Worm (Caenorhabditis elegans): ENCODE results near the gene klp-17.
A peak's percentile ranks its signal among the peaks of the same experiment; 100 is the strongest.

The klp-17 gene

ce11 chrII:11464427-11464944 is 3.0 kb downstream of the klp-17 start, which contains the start of the genes aars-1 and rga-1 (continued):
- TF ChIP-seq nhr-43 (tag; optimal IDR thresholded peaks at IDR 0.05; ENCODE audit: poor library complexity, severe bottlenecking), result peak; percentile 73
- peak; percentile 35 for TF ChIP-seq R02D3.7 (tag; optimal IDR thresholded peaks at IDR 0.05)
- peak; percentile 29 for TF ChIP-seq snpc-4 (tag; optimal IDR thresholded peaks at IDR 0.05)
- TF ChIP-seq ZK546.5 (tag; optimal IDR thresholded peaks at IDR 0.05), result no peak
- no peak for TF ChIP-seq elt-3 (tag; optimal IDR thresholded peaks at IDR 0.05)
- no peak for TF ChIP-seq nhr-77 (tag; optimal IDR thresholded peaks at IDR 0.05)
- TF ChIP-seq mdl-1 (tag; optimal IDR thresholded peaks at IDR 0.05), result no peak
- peak; percentile 47 for TF ChIP-seq jun-1 (tag; optimal IDR thresholded peaks at IDR 0.05)
- TF ChIP-seq nhr-11 (tag; optimal IDR thresholded peaks at IDR 0.05), result no peak
- peak; percentile 71 for TF ChIP-seq nhr-23 (tag; optimal IDR thresholded peaks at IDR 0.05)
- TF ChIP-seq egl-5 (tag; optimal IDR thresholded peaks at IDR 0.05), result peak; percentile 55
- peak; percentile 70 for TF ChIP-seq ceh-28 (tag; optimal IDR thresholded peaks at IDR 0.05)

- TF ChIP-seq R02D3.7 (tag; optimal IDR thresholded peaks at IDR 0.05), result peak; percentile 81
- no peak for TF ChIP-seq nhr-28 (tag; optimal IDR thresholded peaks at IDR 0.05)
- no peak for TF ChIP-seq fkh-10 (GFP tag; optimal IDR thresholded peaks at IDR 0.05)
- TF ChIP-seq lin-15B (tag; optimal IDR thresholded peaks at IDR 0.05), result peak; percentile 28
Observed at ce11 chrII:11463899-11464298, 3.5 kb downstream of the klp-17 start.

ce11 chrII:11459883-11460282 is 7.6 kb downstream of the klp-17 start:
- TF ChIP-seq pqm-1 (tag; optimal IDR thresholded peaks at IDR 0.05), result peak; percentile 33
- no peak for TF ChIP-seq nhr-23 (tag; optimal IDR thresholded peaks at IDR 0.05)
- TF ChIP-seq ceh-82 (tag; optimal IDR thresholded peaks at IDR 0.05), result no peak
- TF ChIP-seq elt-2 (tag; optimal IDR thresholded peaks at IDR 0.05), result peak; percentile 58

- TF ChIP-seq snpc-4 (tag; optimal IDR thresholded peaks at IDR 0.05) (no peak), nhr-23 (tag; optimal IDR thresholded peaks at IDR 0.05) (no peak), fkh-10 (GFP tag; optimal IDR thresholded peaks at IDR 0.05) (no peak), ama-1 (optimal IDR thresholded peaks at IDR 0.05) (peak; percentile 3), nhr-12 (tag; optimal IDR thresholded peaks at IDR 0.05) (no peak)
Observed at ce11 chrII:11455715-11456114, 11.7 kb downstream of the klp-17 start.

- no peak for TF ChIP-seq aly-2 (tag; optimal IDR thresholded peaks at IDR 0.05)
- no peak for TF ChIP-seq lin-15B (tag; optimal IDR thresholded peaks at IDR 0.05)
- no peak for TF ChIP-seq ama-1 (optimal IDR thresholded peaks at IDR 0.05)
- no peak for TF ChIP-seq skn-1 (tag; optimal IDR thresholded peaks at IDR 0.05)
- TF ChIP-seq nhr-11 (tag; optimal IDR thresholded peaks at IDR 0.05), result no peak
- no peak for TF ChIP-seq lin-39 (tag; optimal IDR thresholded peaks at IDR 0.05)
- no peak for TF ChIP-seq R02D3.7 (tag; optimal IDR thresholded peaks at IDR 0.05)
- TF ChIP-seq ztf-11 (tag; optimal IDR thresholded peaks at IDR 0.05), result no peak
- TF ChIP-seq egl-27 (tag; optimal IDR thresholded peaks at IDR 0.05), result no peak
- no peak for TF ChIP-seq nhr-76 (tag; optimal IDR thresholded peaks at IDR 0.05)
- TF ChIP-seq nhr-237 (tag; optimal IDR thresholded peaks at IDR 0.05), result no peak
Observed at ce11 chrII:11455140-11455539, 12.3 kb downstream of the klp-17 start.

ce11 chrII:11453639-11454038 is 13.8 kb downstream of the klp-17 start:
- TF ChIP-seq tbx-2 (tag; optimal IDR thresholded peaks at IDR 0.05), result no peak
- no peak for TF ChIP-seq nhr-43 (tag; optimal IDR thresholded peaks at IDR 0.05; ENCODE audit: poor library complexity, severe bottlenecking)
- no peak for TF ChIP-seq nfya-1 (tag; optimal IDR thresholded peaks at IDR 0.05; ENCODE audit: insufficient read depth)
- no peak for TF ChIP-seq ceh-16 (tag; optimal IDR thresholded peaks at IDR 0.05)
- TF ChIP-seq fkh-10 (GFP tag; optimal IDR thresholded peaks at IDR 0.05), result no peak
- no peak for TF ChIP-seq ceh-9 (tag; optimal IDR thresholded peaks at IDR 0.05)
- TF ChIP-seq hmg-11 (tag; optimal IDR thresholded peaks at IDR 0.05), result no peak
- no peak for TF ChIP-seq daf-12 (tag; optimal IDR thresholded peaks at IDR 0.05)

Data from whole organism, L3 larva.